Worm (Caenorhabditis elegans) whole organism, late embryonic: ENCODE measurements around the gene F32D1.3.

Source experiments
- C08G9.2 ChIP-seq: sonication (generic microtip); optimal IDR thresholded peaks from 2 replicates; lab custom pipeline; 2016; ENCODE audit warnings: mild to moderate bottlenecking, missing genetic modification characterization, moderate library complexity, missing compliant biosample characterization
- C38D4.7 ChIP-seq: fragments of 200-800 bp; sonication (Bioruptor generic); optimal IDR thresholded peaks from 2 replicates; lab custom pipeline; 2018; ENCODE audit warnings: mild to moderate bottlenecking, missing genetic modification characterization, moderate library complexity, missing compliant biosample characterization
- K09A11.1 ChIP-seq: sonication (generic microtip); optimal IDR thresholded peaks from 2 replicates; lab custom pipeline; 2017; ENCODE audit warnings: antibody characterized with exemption, mild to moderate bottlenecking, missing genetic modification characterization, missing compliant biosample characterization; ENCODE audit not compliant: insufficient read depth
- T23F11.4 ChIP-seq: fragments of 200-800 bp; sonication (Bioruptor generic); optimal IDR thresholded peaks from 2 replicates; lab custom pipeline; 2018; ENCODE audit warnings: mild to moderate bottlenecking, missing genetic modification characterization, missing compliant biosample characterization
- ceh-22 ChIP-seq: sonication (generic microtip); optimal IDR thresholded peaks from 2 replicates; lab custom pipeline; 2017; ENCODE audit warnings: missing biosample characterization, missing genetic modification characterization
- ceh-24 ChIP-seq: sonication (generic microtip); optimal IDR thresholded peaks from 2 replicates; lab custom pipeline; 2016; ENCODE audit warnings: mild to moderate bottlenecking, missing genetic modification characterization, missing compliant biosample characterization
- ceh-45 ChIP-seq: fragments of 200-800 bp; sonication (Bioruptor generic); IDR thresholded peaks from 2 replicates; pipeline ENCODE4 v1.3.6; 2022; ENCODE audit warnings: missing genetic modification reagents, missing genetic modification characterization, missing compliant biosample characterization
- ceh-48 ChIP-seq: sonication (generic microtip); optimal IDR thresholded peaks from 2 replicates; lab custom pipeline; 2016; ENCODE audit warnings: missing genetic modification characterization, inconsistent platforms, missing compliant biosample characterization
- ceh-9 ChIP-seq: sonication (generic microtip); optimal IDR thresholded peaks from 2 replicates; lab custom pipeline; 2016; ENCODE audit warnings: mild to moderate bottlenecking, missing genetic modification characterization, inconsistent platforms, missing compliant biosample characterization
- elt-2 ChIP-seq: sonication (generic microtip); optimal IDR thresholded peaks from 2 replicates; lab custom pipeline; 2016; ENCODE audit warnings: missing genetic modification reagents, missing genetic modification characterization, missing compliant biosample characterization
- elt-4 ChIP-seq: sonication (generic microtip); optimal IDR thresholded peaks from 2 replicates; lab custom pipeline; 2016; ENCODE audit warnings: missing genetic modification characterization, missing compliant biosample characterization
- ets-4 ChIP-seq: sonication (generic microtip); optimal IDR thresholded peaks from 2 replicates; lab custom pipeline; 2016; ENCODE audit warnings: missing genetic modification characterization, missing compliant biosample characterization
- fkh-10 ChIP-seq: fragments of 150-350 bp; optimal IDR thresholded peaks from 2 replicates; lab custom pipeline; 2014; ENCODE audit warnings: missing biosample characterization, missing genetic modification reagents, missing genetic modification characterization
- gmeb-2 ChIP-seq: sonication (generic microtip); optimal IDR thresholded peaks from 2 replicates; lab custom pipeline; 2016; ENCODE audit warnings: missing genetic modification characterization, inconsistent platforms, missing compliant biosample characterization
- hlh-13 ChIP-seq: fragments of 200-800 bp; sonication (Bioruptor generic); optimal IDR thresholded peaks from 2 replicates; lab custom pipeline; 2018; ENCODE audit warnings: mild to moderate bottlenecking, missing genetic modification characterization, missing compliant biosample characterization
- hlh-15 ChIP-seq: sonication (generic microtip); optimal IDR thresholded peaks from 2 replicates; lab custom pipeline; 2016; ENCODE audit warnings: missing genetic modification characterization, missing compliant biosample characterization
- hlh-6 ChIP-seq: sonication (generic microtip); optimal IDR thresholded peaks from 2 replicates; lab custom pipeline; 2016; ENCODE audit warnings: missing genotype, missing genetic modification characterization, missing compliant biosample characterization
- hlh-8 ChIP-seq: sonication (generic microtip); optimal IDR thresholded peaks from 2 replicates; lab custom pipeline; 2016; ENCODE audit warnings: missing genotype, missing genetic modification characterization, missing compliant biosample characterization
- madf-2 ChIP-seq: sonication (generic microtip); optimal IDR thresholded peaks from 2 replicates; lab custom pipeline; 2017; ENCODE audit warnings: missing genetic modification characterization, missing compliant biosample characterization
- mec-3 ChIP-seq: sonication (generic microtip); optimal IDR thresholded peaks from 2 replicates; lab custom pipeline; 2016; ENCODE audit warnings: borderline replicate concordance, missing genetic modification characterization, missing compliant biosample characterization
- nfya-1 ChIP-seq: sonication (generic microtip); optimal IDR thresholded peaks from 2 replicates; lab custom pipeline; 2017; ENCODE audit warnings: missing genetic modification characterization, mild to moderate bottlenecking, missing compliant biosample characterization, antibody characterized with exemption, moderate library complexity
- npax-4 ChIP-seq: sonication (generic microtip); optimal IDR thresholded peaks from 2 replicates; lab custom pipeline; 2016; ENCODE audit warnings: missing genetic modification characterization, missing compliant biosample characterization
- pag-3 ChIP-seq: sonication (generic microtip); optimal IDR thresholded peaks from 2 replicates; lab custom pipeline; 2016; ENCODE audit warnings: missing compliant biosample characterization, missing genetic modification characterization, borderline replicate concordance
- pha-4 ChIP-seq: fragments of 150-350 bp; optimal IDR thresholded peaks from 2 replicates; lab custom pipeline; 2018; ENCODE audit warnings: missing biosample characterization, missing genetic modification reagents, missing genetic modification characterization
- pqm-1 ChIP-seq: sonication (generic microtip); optimal IDR thresholded peaks from 2 replicates; lab custom pipeline; 2016; ENCODE audit warnings: missing genetic modification characterization, missing compliant biosample characterization
- pros-1 ChIP-seq: fragments of 150-350 bp; optimal IDR thresholded peaks from 2 replicates; lab custom pipeline; 2014; ENCODE audit warnings: missing biosample characterization, missing genetic modification reagents, missing genetic modification characterization
- ref-2 ChIP-seq: sonication (generic microtip); optimal IDR thresholded peaks from 2 replicates; lab custom pipeline; 2016; ENCODE audit warnings: missing genetic modification characterization, missing compliant biosample characterization
- sdc-2 ChIP-seq: sonication (generic microtip); optimal IDR thresholded peaks from 2 replicates; lab custom pipeline; 2016; ENCODE audit warnings: missing genotype, missing genetic modification characterization, missing compliant biosample characterization
- sox-2 ChIP-seq: fragments of 200-800 bp; sonication (Bioruptor generic); IDR thresholded peaks from 2 replicates; pipeline ENCODE4 v1.3.6; 2022; ENCODE audit warnings: missing genetic modification reagents, missing genetic modification characterization, missing compliant biosample characterization
- syd-9 ChIP-seq: sonication (generic microtip); optimal IDR thresholded peaks from 2 replicates; lab custom pipeline; 2016; ENCODE audit warnings: mild to moderate bottlenecking, missing genetic modification characterization, moderate library complexity, missing compliant biosample characterization
- tbx-2 ChIP-seq: sonication (generic microtip); optimal IDR thresholded peaks from 2 replicates; lab custom pipeline; 2016; ENCODE audit warnings: missing genetic modification characterization, missing compliant biosample characterization
- tbx-7 ChIP-seq: sonication (generic microtip); optimal IDR thresholded peaks from 2 replicates; lab custom pipeline; 2016; ENCODE audit warnings: missing genotype, missing genetic modification characterization, missing compliant biosample characterization
- ttx-3 ChIP-seq: sonication (generic microtip); optimal IDR thresholded peaks from 2 replicates; lab custom pipeline; 2016; ENCODE audit warnings: missing genetic modification reagents, missing genetic modification characterization, missing compliant biosample characterization
- unc-3 ChIP-seq, 2 experiments: fragments of 200-800 bp in 1 of 2; sonication (Bioruptor generic) in 1 of 2; sonication (generic microtip) in 1 of 2; conservative IDR thresholded peaks in 1 of 2; optimal IDR thresholded peaks in 1 of 2; 2 replicates each; pipeline versions ENCODE4 v1.3.6 to Lab custom; 2016 to 2022; ENCODE audit warnings: missing compliant biosample characterization in 2 of 2, missing genetic modification characterization in 2 of 2, missing genetic modification reagents in 1 of 2
- unc-86 ChIP-seq: sonication (generic microtip); optimal IDR thresholded peaks from 2 replicates; lab custom pipeline; 2016; ENCODE audit warnings: missing genetic modification characterization, missing compliant biosample characterization
- zip-5 ChIP-seq: sonication (generic microtip); optimal IDR thresholded peaks from 2 replicates; lab custom pipeline; 2016; ENCODE audit warnings: missing genetic modification characterization, missing compliant biosample characterization
- ztf-16 ChIP-seq: sonication (generic microtip); optimal IDR thresholded peaks from 2 replicates; lab custom pipeline; 2017; ENCODE audit warnings: missing genetic modification characterization, missing compliant biosample characterization

F32D1.3 gene

ce11 chrV:4398884-4399283 lies 37.5 kb upstream of the F32D1.3 start:
- TF ChIP-seq K09A11.1 (tag; lab: Kevin White, UChicago) (no peak), syd-9 (tag; lab: Kevin White, UChicago) (no peak), tbx-2 (tag; lab: Kevin White, UChicago) (no peak), elt-4 (tag; lab: Kevin White, UChicago) (no peak), unc-3 (GFP tag; conservative IDR thresholded peaks at IDR 0.05; lab: Robert Waterston, UW) (no peak), unc-3 (tag; optimal IDR thresholded peaks at IDR 0.05; lab: Kevin White, UChicago) (no peak), ceh-48 (tag; lab: Kevin White, UChicago) (no peak), ceh-24 (tag; lab: Kevin White, UChicago) (no peak), ref-2 (tag; lab: Kevin White, UChicago) (no peak), hlh-6 (no peak), mec-3 (no peak), fkh-10 (no peak), npax-4 (tag; lab: Kevin White, UChicago) (no peak), elt-2 (tag; lab: Kevin White, UChicago) (no peak), pqm-1 (tag; lab: Kevin White, UChicago) (no peak), zip-5 (no peak)

ce11 chrV:4398127-4398526 lies 36.8 kb upstream of the F32D1.3 start:
- TF ChIP-seq nfya-1 (tag; lab: Kevin White, UChicago) (no peak), sdc-2 (tag; lab: Kevin White, UChicago) (no peak), ceh-9 (tag; lab: Kevin White, UChicago) (no peak), pha-4 (tag; lab: Kevin White, UChicago) (no peak)
- TF ChIP-seq, all 69 proteins: peak for 0

- no peak for TF ChIP-seq ttx-3 (tag; lab: Kevin White, UChicago)
- no peak for TF ChIP-seq T23F11.4
- TF ChIP-seq ceh-45 (GFP tag; lab: Robert Waterston, UW): no peak
- TF ChIP-seq tbx-7 (tag; lab: Kevin White, UChicago): no peak
- no peak for TF ChIP-seq hlh-15 (tag; lab: Kevin White, UChicago)
- TF ChIP-seq pqm-1 (tag; lab: Kevin White, UChicago): no peak
- TF ChIP-seq ref-2 (tag; lab: Kevin White, UChicago): no peak
- TF ChIP-seq unc-3 (GFP tag; conservative IDR thresholded peaks at IDR 0.05; lab: Robert Waterston, UW): no peak
- no peak for TF ChIP-seq unc-3 (tag; optimal IDR thresholded peaks at IDR 0.05; lab: Kevin White, UChicago)
- no peak for TF ChIP-seq hlh-13 (GFP tag; lab: Kevin White, UChicago)
- TF ChIP-seq madf-2 (tag; lab: Kevin White, UChicago): no peak
- TF ChIP-seq pha-4 (tag; lab: Kevin White, UChicago): no peak
- TF ChIP-seq C08G9.2 (tag; lab: Kevin White, UChicago): no peak
- no peak for TF ChIP-seq hlh-8 (tag; lab: Kevin White, UChicago)
- no peak for TF ChIP-seq tbx-2 (tag; lab: Kevin White, UChicago)
These were observed 34.9 kb upstream of the F32D1.3 start, which contains the start of gene F13A2.3 for ce11 chrV:4396257-4396656. Gene F13A2.3, minus strand, starts transcription at chrV:4396357.

ce11 chrV:4387916-4388315 lies 26.5 kb upstream of the F32D1.3 start:
- TF ChIP-seq gmeb-2 (tag; lab: Kevin White, UChicago): no peak
- no peak for TF ChIP-seq madf-2 (tag; lab: Kevin White, UChicago)
- no peak for TF ChIP-seq C38D4.7 (GFP tag; lab: Kevin White, UChicago)
- no peak for TF ChIP-seq pqm-1 (tag; lab: Kevin White, UChicago)
- no peak for TF ChIP-seq ets-4
- no peak for TF ChIP-seq sox-2 (GFP tag; lab: Robert Waterston, UW)
- no peak for TF ChIP-seq unc-86 (tag; lab: Kevin White, UChicago)
- no peak for TF ChIP-seq ztf-16 (tag; lab: Kevin White, UChicago)
- TF ChIP-seq ceh-22 (tag; lab: Kevin White, UChicago): no peak
- no peak for TF ChIP-seq pag-3
- TF ChIP-seq pros-1: no peak
